Fruit fly (Drosophila melanogaster): ENCODE data around the gene Srp14.

dm6 chr3R:20587630-20588479 is 7.9 kb downstream of the Srp14 start, which contains the start of gene Septin2:
- TF ChIP-seq CTCF (optimal IDR thresholded peaks at IDR 0.05) (no peak), CG8478 (optimal IDR thresholded peaks at IDR 0.05) (no peak)

All from S2 (cell line).